Fruit fly (Drosophila melanogaster) whole organism, embryonic: ENCODE measurements around the gene CG32820.

Experiments used
- Atf6 ChIP-seq: fragments of 200-800 bp; sonication (Bioruptor generic); IDR thresholded peaks from 2 replicates; pipeline ENCODE4 v1.3.6; 2022; ENCODE audit warnings: missing biosample characterization, missing genetic modification characterization
- C15 ChIP-seq: fragments of 200-800 bp; sonication (Bioruptor generic); IDR thresholded peaks from 3 replicates; pipeline ENCODE4 v1.3.6; 2022; ENCODE audit warnings: missing biosample characterization, missing genetic modification characterization
- CG10366 ChIP-seq: fragments of 200-800 bp; sonication (Bioruptor generic); IDR thresholded peaks from 2 replicates; pipeline ENCODE4 v1.3.6; 2022; ENCODE audit warnings: missing biosample characterization, missing genetic modification characterization
- CG11696 ChIP-seq: fragments of 200-800 bp; sonication (Bioruptor generic); IDR thresholded peaks from 2 replicates; pipeline ENCODE4 v1.3.6; 2022; ENCODE audit warnings: missing biosample characterization, missing genetic modification characterization
- CG13296 ChIP-seq: fragments of 200-800 bp; sonication (Bioruptor generic); optimal IDR thresholded peaks from 3 replicates; lab custom pipeline; 2018; ENCODE audit warnings: missing biosample characterization, mild to moderate bottlenecking, missing genetic modification characterization
- CG14860 ChIP-seq: fragments of 200-800 bp; sonication (Bioruptor generic); IDR thresholded peaks from 3 replicates; pipeline ENCODE4 v1.3.6; 2022; ENCODE audit warnings: missing biosample characterization, missing genetic modification characterization; ENCODE audit not compliant: partially characterized antibody
- CG15073 ChIP-seq: fragments of 200-800 bp; sonication (Bioruptor generic); optimal IDR thresholded peaks from 2 replicates; lab custom pipeline; 2016; ENCODE audit warnings: missing biosample characterization, missing genetic modification characterization
- CG15601 ChIP-seq: fragments of 200-800 bp; sonication (Bioruptor generic); optimal IDR thresholded peaks from 3 replicates; lab custom pipeline; 2019; ENCODE audit warnings: missing biosample characterization, mild to moderate bottlenecking, missing genetic modification characterization, moderate library complexity
- CG18599 ChIP-seq: fragments of 200-800 bp; sonication (Bioruptor generic); optimal IDR thresholded peaks from 3 replicates; lab custom pipeline; 2017; ENCODE audit warnings: missing biosample characterization, missing genetic modification characterization, mild to moderate bottlenecking, moderate library complexity, missing genetic modification reagents
- CG18619 ChIP-seq: fragments of 200-800 bp; sonication (Bioruptor generic); optimal IDR thresholded peaks from 3 replicates; lab custom pipeline; 2017; ENCODE audit warnings: missing biosample characterization, mild to moderate bottlenecking, missing genetic modification characterization
- CG2120 ChIP-seq: fragments of 200-800 bp; sonication (Bioruptor generic); optimal IDR thresholded peaks from 3 replicates; lab custom pipeline; 2016; ENCODE audit warnings: missing biosample characterization, missing genetic modification characterization
- CG2199 ChIP-seq: fragments of 200-800 bp; sonication (Bioruptor generic); IDR thresholded peaks from 3 replicates; pipeline ENCODE4 v1.3.6; 2022; ENCODE audit warnings: missing biosample characterization, missing genetic modification characterization
- CG3407 ChIP-seq: fragments of 200-800 bp; sonication (Bioruptor generic); optimal IDR thresholded peaks from 2 replicates; lab custom pipeline; 2018; ENCODE audit warnings: missing biosample characterization, mild to moderate bottlenecking, missing genetic modification characterization
- CG4404 ChIP-seq: fragments of 200-800 bp; sonication (Bioruptor generic); IDR thresholded peaks from 2 replicates; pipeline ENCODE4 v1.3.6; 2022; ENCODE audit warnings: missing biosample characterization, missing genetic modification characterization
- CG4854 ChIP-seq: fragments of 200-800 bp; sonication (Bioruptor generic); optimal IDR thresholded peaks from 2 replicates; lab custom pipeline; 2016; ENCODE audit warnings: missing biosample characterization, missing genetic modification characterization, inconsistent platforms
- CG9215 ChIP-seq: fragments of 200-800 bp; sonication (Bioruptor generic); IDR thresholded peaks from 2 replicates; pipeline ENCODE4 v1.3.6; 2022; ENCODE audit warnings: missing biosample characterization, missing genetic modification characterization
- Dad ChIP-seq: fragments of 200-800 bp; sonication (Bioruptor generic); optimal IDR thresholded peaks from 3 replicates; lab custom pipeline; 2016; ENCODE audit warnings: missing biosample characterization, missing genetic modification characterization
- Dll ChIP-seq: fragments of 200-800 bp; sonication (Bioruptor generic); IDR thresholded peaks from 4 replicates; pipeline ENCODE4 v1.3.6; 2022; ENCODE audit warnings: missing biosample characterization, missing genetic modification characterization; ENCODE audit not compliant: partially characterized antibody
- E2f2 ChIP-seq: fragments of 200-800 bp; sonication (Bioruptor generic); IDR thresholded peaks from 2 replicates; pipeline ENCODE4 v1.3.6; 2022; ENCODE audit warnings: missing biosample characterization, missing genetic modification characterization
- Eip74EF ChIP-seq, 2 experiments: fragments of 200-800 bp in 1 of 2; fragments of >200 bp in 1 of 2; sonication (Bioruptor generic) in 1 of 2; optimal IDR thresholded peaks; 2 replicates each; lab custom pipeline; 2017 to 2019; ENCODE audit warnings: missing biosample characterization in 2 of 2, missing genetic modification characterization in 2 of 2, mild to moderate bottlenecking in 1 of 2, moderate library complexity in 1 of 2
- Elba2 ChIP-seq: fragments of 200-800 bp; sonication (Bioruptor generic); optimal IDR thresholded peaks from 3 replicates; lab custom pipeline; 2016; ENCODE audit warnings: missing biosample characterization, missing genetic modification characterization
- H2.0 ChIP-seq: fragments of 200-800 bp; sonication (Bioruptor generic); IDR thresholded peaks from 2 replicates; pipeline ENCODE4 v1.3.6; 2022; ENCODE audit warnings: missing biosample characterization, missing genetic modification characterization
- Hey ChIP-seq: fragments of 200-800 bp; sonication (Bioruptor generic); optimal IDR thresholded peaks from 3 replicates; lab custom pipeline; 2018; ENCODE audit warnings: missing biosample characterization, mild to moderate bottlenecking, missing genetic modification characterization
- NC2α ChIP-seq: fragments of 200-800 bp; sonication (Bioruptor generic); optimal IDR thresholded peaks from 2 replicates; lab custom pipeline; 2016; ENCODE audit warnings: missing biosample characterization, missing genetic modification characterization
- NFAT ChIP-seq: fragments of 200-800 bp; sonication (Bioruptor generic); IDR thresholded peaks from 2 replicates; pipeline ENCODE4 v1.3.6; 2022; ENCODE audit warnings: missing biosample characterization, missing genetic modification characterization
- Sox102F ChIP-seq: fragments of 200-800 bp; sonication (Bioruptor generic); optimal IDR thresholded peaks from 2 replicates; lab custom pipeline; 2018; ENCODE audit warnings: missing biosample characterization, mild to moderate bottlenecking, missing genetic modification characterization, moderate library complexity
- Xrp1 ChIP-seq: fragments of 200-800 bp; sonication (Bioruptor generic); IDR thresholded peaks from 2 replicates; pipeline ENCODE4 v1.3.6; 2022; ENCODE audit warnings: missing biosample characterization, missing genetic modification characterization
- az2 ChIP-seq: fragments of 200-800 bp; sonication (Bioruptor generic); optimal IDR thresholded peaks from 3 replicates; lab custom pipeline; 2016; ENCODE audit warnings: missing biosample characterization, missing genetic modification characterization
- bbx ChIP-seq: fragments of 200-800 bp; sonication (Bioruptor generic); IDR thresholded peaks from 2 replicates; pipeline ENCODE4 v1.3.6; 2022; ENCODE audit warnings: missing biosample characterization, missing genetic modification characterization; ENCODE audit not compliant: partially characterized antibody
- cas ChIP-seq: fragments of 200-800 bp; sonication (Bioruptor generic); IDR thresholded peaks from 2 replicates; pipeline ENCODE4 v1.3.6; 2022; ENCODE audit warnings: missing biosample characterization, missing genetic modification characterization
- chif ChIP-seq, 2 experiments: fragments of 200-800 bp; sonication (Bioruptor generic); optimal IDR thresholded peaks; 3 replicates each; lab custom pipeline; 2016; ENCODE audit warnings: missing biosample characterization in 2 of 2, missing genetic modification characterization in 2 of 2
- chinmo ChIP-seq: fragments of 200-800 bp; sonication (Bioruptor generic); IDR thresholded peaks from 4 replicates; pipeline ENCODE4 v1.3.6; 2022; ENCODE audit warnings: missing biosample characterization, missing genetic modification characterization; ENCODE audit not compliant: partially characterized antibody
- corto ChIP-seq: fragments of 200-800 bp; sonication (Bioruptor generic); optimal IDR thresholded peaks from 2 replicates; lab custom pipeline; 2016; ENCODE audit warnings: missing biosample characterization, mild to moderate bottlenecking, missing genetic modification characterization, moderate library complexity
- disco-r ChIP-seq: fragments of 200-800 bp; sonication (Bioruptor generic); optimal IDR thresholded peaks from 2 replicates; lab custom pipeline; 2016; ENCODE audit warnings: missing biosample characterization, missing genetic modification characterization
- ewg ChIP-seq: fragments of 200-800 bp; sonication (Bioruptor generic); optimal IDR thresholded peaks from 3 replicates; lab custom pipeline; 2017; ENCODE audit warnings: mild to moderate bottlenecking, missing biosample characterization, missing genetic modification reagents, missing genetic modification characterization
- eyg ChIP-seq: fragments of 200-800 bp; sonication (Bioruptor generic); optimal IDR thresholded peaks from 3 replicates; lab custom pipeline; 2016; ENCODE audit warnings: missing biosample characterization, missing genetic modification characterization
- gfzf ChIP-seq: fragments of 200-800 bp; sonication (Bioruptor generic); optimal IDR thresholded peaks from 2 replicates; lab custom pipeline; 2016; ENCODE audit warnings: missing biosample characterization, mild to moderate bottlenecking, missing genetic modification characterization, moderate library complexity
- gro ChIP-seq: fragments of 200-800 bp; sonication (Bioruptor generic); optimal IDR thresholded peaks from 2 replicates; lab custom pipeline; 2016; ENCODE audit warnings: missing biosample characterization, missing genetic modification characterization
- gsb-n ChIP-seq: fragments of 200-800 bp; sonication (Bioruptor generic); optimal IDR thresholded peaks from 3 replicates; lab custom pipeline; 2018; ENCODE audit warnings: missing biosample characterization, mild to moderate bottlenecking, missing genetic modification characterization
- her ChIP-seq: fragments of 200-800 bp; sonication (Bioruptor generic); optimal IDR thresholded peaks from 2 replicates; lab custom pipeline; 2016; ENCODE audit warnings: missing biosample characterization, missing genetic modification characterization
- jing ChIP-seq: fragments of 200-800 bp; sonication (Bioruptor generic); optimal IDR thresholded peaks from 2 replicates; lab custom pipeline; 2018; ENCODE audit warnings: missing biosample characterization, mild to moderate bottlenecking, missing genetic modification characterization
- lbe ChIP-seq: fragments of 200-800 bp; sonication (Bioruptor generic); optimal IDR thresholded peaks from 2 replicates; lab custom pipeline; 2016; ENCODE audit warnings: missing biosample characterization, mild to moderate bottlenecking, missing genetic modification characterization
- nom ChIP-seq: fragments of 200-800 bp; sonication (Bioruptor generic); optimal IDR thresholded peaks from 2 replicates; lab custom pipeline; 2017; ENCODE audit warnings: missing biosample characterization, missing genetic modification characterization, mild to moderate bottlenecking, moderate library complexity, missing genetic modification reagents
- repo ChIP-seq: fragments of 200-800 bp; sonication (Bioruptor generic); optimal IDR thresholded peaks from 2 replicates; lab custom pipeline; 2016; ENCODE audit warnings: missing biosample characterization, missing genetic modification characterization
- salm ChIP-seq: fragments of 200-800 bp; sonication (Bioruptor generic); optimal IDR thresholded peaks from 2 replicates; lab custom pipeline; 2018; ENCODE audit warnings: missing biosample characterization, mild to moderate bottlenecking, missing genetic modification characterization
- sens-2 ChIP-seq: fragments of 200-800 bp; sonication (Bioruptor generic); IDR thresholded peaks from 2 replicates; pipeline ENCODE4 v1.3.6; 2022; ENCODE audit warnings: missing biosample characterization, missing genetic modification characterization
- sug ChIP-seq: fragments of 200-800 bp; optimal IDR thresholded peaks from 2 replicates; lab custom pipeline; 2019; ENCODE audit warnings: missing biosample characterization, mild to moderate bottlenecking, missing genetic modification characterization, moderate library complexity
- trh ChIP-seq: fragments of 200-800 bp; sonication (Bioruptor generic); optimal IDR thresholded peaks from 2 replicates; lab custom pipeline; 2016; ENCODE audit warnings: missing biosample characterization, missing genetic modification characterization
- vvl ChIP-seq: fragments of 200-800 bp; sonication (Bioruptor generic); IDR thresholded peaks from 2 replicates; pipeline ENCODE4 v1.3.6; 2022; ENCODE audit warnings: missing biosample characterization, missing genetic modification characterization
- wdn ChIP-seq: fragments of 200-800 bp; sonication (Bioruptor generic); IDR thresholded peaks from 2 replicates; pipeline ENCODE4 v1.3.6; 2022; ENCODE audit warnings: missing biosample characterization, missing genetic modification characterization

Gene CG32820

dm6 chrX:21593907-21594306 is 21.1 kb downstream of the CG32820 start (continued):
- TF ChIP-seq CG4404 (GFP tag; lab: Robert Waterston, UW), result peak; percentile 85
- TF ChIP-seq eyg, result peak; percentile 62
- TF ChIP-seq chif (GFP tag; optimal IDR thresholded peaks at IDR 0.05; lab: Kevin White, UChicago), result peak; percentile 84 to 90
- TF ChIP-seq Dad (GFP tag; lab: Kevin White, UChicago), result peak; percentile 50
- TF ChIP-seq ewg (GFP tag; lab: Kevin White, UChicago), result peak; percentile 69
- TF ChIP-seq Dll (GFP tag; lab: Robert Waterston, UW), result no peak
- no peak for TF ChIP-seq Hey (tag; lab: Kevin White, UChicago)
- peak; percentile 76 for TF ChIP-seq CG18599 (GFP tag; lab: Kevin White, UChicago)
- TF ChIP-seq salm (tag; lab: Kevin White, UChicago), result peak; percentile 55
- no peak for TF ChIP-seq chinmo (GFP tag; lab: Robert Waterston, UW)
- peak; percentile 80 for TF ChIP-seq gsb-n (tag; lab: Kevin White, UChicago)
- TF ChIP-seq gro (GFP tag; lab: Kevin White, UChicago), result no peak
- TF ChIP-seq Atf6 (GFP tag; lab: Robert Waterston, UW), result peak; percentile 55; the same call in 1 of the 2 replicates
- TF ChIP-seq CG3407 (GFP tag; lab: Kevin White, UChicago), result peak; percentile 64
- peak; percentile 79 for TF ChIP-seq sens-2
- TF ChIP-seq NFAT (GFP tag; lab: Robert Waterston, UW), result no peak
- peak; percentile 86 for TF ChIP-seq repo (GFP tag; lab: Kevin White, UChicago)
- TF ChIP-seq Eip74EF (GFP tag; optimal IDR thresholded peaks at IDR 0.05; lab: Kevin White, UChicago), result peak in 1 of 2 experiments; percentile 43
- TF ChIP-seq CG4854 (GFP tag; lab: Kevin White, UChicago), result peak; percentile 56
- peak; percentile 47 for TF ChIP-seq Elba2 (GFP tag; lab: Kevin White, UChicago)
- TF ChIP-seq bbx (GFP tag; lab: Robert Waterston, UW), result no peak
- no peak for TF ChIP-seq CG14860
- 0 out of 2 replicates have a peak, but pooled peaks have one; percentile 30 for TF ChIP-seq wdn (GFP tag; lab: Robert Waterston, UW)
- TF ChIP-seq H2.0, result peak; percentile 63
- TF ChIP-seq CG11696 (GFP tag; lab: Robert Waterston, UW), result peak; percentile 63; the same call in 1 of the 2 replicates
- peak; percentile 76; the same call in 2 of the 3 replicates for TF ChIP-seq CG2199
- peak; percentile 13 for TF ChIP-seq CG15073 (GFP tag; lab: Kevin White, UChicago)
- TF ChIP-seq lbe, result peak; percentile 75
- TF ChIP-seq her (GFP tag; lab: Kevin White, UChicago), result peak; percentile 79
- TF ChIP-seq C15 (GFP tag; lab: Robert Waterston, UW), result peak; percentile 61; the same call in 1 of the 3 replicates
- TF ChIP-seq CG2120, result peak; percentile 57
- TF ChIP-seq sug (tag; lab: Kevin White, UChicago), result no peak
- peak; percentile 54; the same call in 1 of the 2 replicates for TF ChIP-seq cas (GFP tag; lab: Robert Waterston, UW)
- TF ChIP-seq CG13296 (GFP tag; lab: Kevin White, UChicago), result peak; percentile 46
- TF ChIP-seq Xrp1 (GFP tag; lab: Robert Waterston, UW), result peak; percentile 92
- TF ChIP-seq NC2α (GFP tag; lab: Kevin White, UChicago), result peak; percentile 56
- no peak for TF ChIP-seq gfzf (GFP tag; lab: Kevin White, UChicago)
- TF ChIP-seq CG10366, result peak; percentile 73; the same call in 1 of the 2 replicates
- TF ChIP-seq nom (GFP tag; lab: Kevin White, UChicago), result peak; percentile 54
- peak; percentile 48; the same call in 1 of the 2 replicates for TF ChIP-seq CG9215 (GFP tag; lab: Robert Waterston, UW)
- peak; percentile 44 for TF ChIP-seq CG18619 (GFP tag; lab: Kevin White, UChicago)
- TF ChIP-seq CG15601, result peak; percentile 67
- peak; percentile 52 for TF ChIP-seq disco-r (GFP tag; lab: Kevin White, UChicago)
- TF ChIP-seq trh (GFP tag; lab: Kevin White, UChicago), result no peak
- TF ChIP-seq E2f2 (GFP tag; lab: Robert Waterston, UW), result no peak
- TF ChIP-seq Sox102F (GFP tag; lab: Kevin White, UChicago), result peak; percentile 87
- peak; percentile 78 for TF ChIP-seq jing
- no peak for TF ChIP-seq corto (GFP tag; lab: Kevin White, UChicago)
- TF ChIP-seq vvl (GFP tag; lab: Robert Waterston, UW), result peak; percentile 91
- peak; percentile 84 for TF ChIP-seq az2 (GFP tag; lab: Kevin White, UChicago)
